Worm (Caenorhabditis elegans) whole organism, dauer: ENCODE measurements around the gene nhr-141.
"Not testable (repeated sequence)": the region's sequence is repeated elsewhere in the genome, so short reads cannot be mapped to it uniquely, and the experiment has no call there.

Experiments used
- unc-62 ChIP-seq: sonication (generic microtip); optimal IDR thresholded peaks from 2 replicates; lab custom pipeline; 2017; ENCODE audit warnings: missing biosample characterization, missing genetic modification reagents, missing genetic modification characterization

The nhr-141 gene

DNA sequence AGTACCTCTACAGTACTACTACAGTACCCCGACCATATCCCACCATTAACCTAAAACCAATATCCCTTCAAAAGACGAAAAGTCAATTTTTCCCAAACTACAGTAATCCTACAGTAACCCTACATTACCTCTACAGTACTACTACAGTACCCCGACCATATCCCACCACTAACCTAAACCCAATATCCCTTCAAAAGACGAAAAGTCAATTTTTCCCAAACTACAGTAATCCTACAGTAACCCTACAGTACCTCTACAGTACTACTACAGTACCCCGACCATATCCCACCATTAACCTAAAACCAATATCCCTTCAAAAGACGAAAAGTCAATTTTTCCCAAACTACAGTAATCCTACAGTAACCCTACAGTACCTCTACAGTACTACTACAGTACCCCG is at the start of gene nhr-141:
nhr-141 (plus strand) TSS at position 331 of the 400 bp plus-strand sequence.
- TF ChIP-seq unc-62 (GFP tag; lab: Kevin White, UChicago): not testable (repeated sequence)

DNA sequence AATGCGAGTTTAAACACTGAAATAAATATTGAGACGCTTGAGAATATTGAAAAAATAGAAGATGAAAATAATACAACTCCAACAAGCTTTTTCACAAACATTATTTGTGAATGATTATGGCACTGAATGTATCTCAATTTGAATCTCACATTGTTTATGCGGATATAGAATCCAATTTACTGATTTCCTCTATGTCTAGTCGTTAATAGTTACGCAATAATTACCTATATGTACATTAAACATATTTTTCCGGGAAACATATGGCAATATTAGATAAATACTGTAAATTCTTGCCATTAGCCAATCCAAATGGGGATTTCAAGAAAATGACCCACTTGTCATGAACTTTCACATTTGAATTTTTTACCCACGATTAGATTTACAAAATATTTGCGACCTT is 49.1 kb upstream of the nhr-141 start, which contains the start of gene srx-9:
srx-9 (minus strand) TSS at position 101 of the 400 bp plus-strand sequence.
- no peak for TF ChIP-seq unc-62 (GFP tag; lab: Kevin White, UChicago)

DNA sequence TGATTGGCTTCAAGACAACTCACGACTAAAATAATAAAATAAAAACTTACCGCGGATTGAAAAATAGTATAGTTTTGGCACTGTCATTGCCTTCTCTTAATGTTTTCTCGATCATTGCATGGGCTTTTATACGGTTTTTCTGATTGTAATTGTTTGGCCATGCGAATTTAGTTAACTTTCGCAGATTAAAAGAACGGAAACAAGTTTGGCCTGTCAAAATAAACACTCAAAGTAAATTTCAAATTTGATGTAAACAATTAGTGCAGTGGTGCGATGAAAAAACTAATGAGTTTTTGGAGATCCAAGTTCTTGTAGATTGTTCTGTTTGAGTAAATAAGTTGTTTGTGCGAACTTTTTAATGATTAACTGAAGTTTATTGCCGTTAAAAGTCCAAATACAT is 45.3 kb upstream of the nhr-141 start, which contains the start of gene gst-41:
gst-41 (minus strand) TSS at position 101 of the 400 bp plus-strand sequence.
- TF ChIP-seq unc-62 (GFP tag; lab: Kevin White, UChicago): no peak

- TF ChIP-seq unc-62 (GFP tag; lab: Kevin White, UChicago): no peak
Observed at ce11 chrV:7400095-7400494, 44.4 kb upstream of the nhr-141 start, which contains the start of gene cnc-9. cnc-9 (minus strand) TSS chrV:7400195.

- no peak for TF ChIP-seq unc-62 (GFP tag; lab: Kevin White, UChicago)
Observed at ce11 chrV:7400588-7400987, 43.9 kb upstream of the nhr-141 start, which contains the start of gene srx-60. srx-60 (plus strand) TSS chrV:7400888.

DNA sequence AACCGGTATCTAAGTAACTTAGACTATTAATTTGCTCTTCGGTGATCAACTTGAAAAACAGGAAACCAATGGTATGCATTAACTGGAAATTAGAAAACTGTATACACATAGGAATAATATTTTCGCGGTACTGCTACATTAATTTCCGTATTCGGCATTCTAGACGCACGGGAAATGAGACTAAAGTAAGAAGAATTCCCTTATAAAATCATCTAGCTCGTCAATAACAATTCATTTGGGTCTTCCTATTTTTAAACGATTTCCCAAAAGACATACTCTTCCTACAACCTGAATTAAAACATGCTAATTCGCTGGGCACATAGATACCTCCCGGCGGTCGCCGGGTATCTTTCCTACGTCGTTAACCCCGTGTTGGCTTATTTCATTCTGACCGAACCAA is 42.1 kb upstream of the nhr-141 start, which contains the start of gene srj-13:
srj-13 (plus strand) TSS at position 301 of the 400 bp plus-strand sequence.
- TF ChIP-seq unc-62 (GFP tag; lab: Kevin White, UChicago): no peak

- TF ChIP-seq unc-62 (GFP tag; lab: Kevin White, UChicago): no peak
Observed at ce11 chrV:7403501-7403900, 41.0 kb upstream of the nhr-141 start.

- TF ChIP-seq unc-62 (GFP tag; lab: Kevin White, UChicago): no peak
Observed at ce11 chrV:7408520-7408919, 35.9 kb upstream of the nhr-141 start, which contains the start of gene srt-6. srt-6 (minus strand) TSS chrV:7408814.

- TF ChIP-seq unc-62 (GFP tag; lab: Kevin White, UChicago): no peak
Observed at ce11 chrV:7409599-7409998, 34.9 kb upstream of the nhr-141 start, which contains the start of gene R13D7.2. R13D7.2 (plus strand) TSS chrV:7409899.

DNA sequence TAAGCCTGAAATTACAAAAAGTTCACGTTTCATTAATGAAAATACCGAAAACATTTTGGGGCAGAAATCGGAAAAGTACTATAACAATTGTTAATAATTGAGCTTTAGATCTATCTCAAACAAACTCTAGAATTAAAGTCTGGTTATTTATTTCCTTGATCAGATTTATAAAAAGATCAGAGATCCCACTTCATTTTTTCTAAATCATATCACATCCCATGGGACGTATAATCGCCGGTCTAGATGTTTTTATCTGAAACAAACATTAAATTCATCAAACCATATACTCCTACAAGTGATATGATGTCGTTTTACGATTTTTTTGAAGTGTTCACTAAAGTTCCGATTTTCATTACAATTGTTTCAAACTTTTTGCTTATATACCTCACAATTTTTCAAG is 32.8 kb upstream of the nhr-141 start, which contains the start of gene str-41:
str-41 (plus strand) TSS at position 301 of the 400 bp plus-strand sequence.
- no peak for TF ChIP-seq unc-62 (GFP tag; lab: Kevin White, UChicago)

ce11 chrV:7413107-7413774 is 31.2 kb upstream of the nhr-141 start, which contains the start of gene F18E3.11:
F18E3.11 (plus strand) TSS chrV:7413482.
- TF ChIP-seq unc-62 (GFP tag; lab: Kevin White, UChicago): no peak

DNA sequence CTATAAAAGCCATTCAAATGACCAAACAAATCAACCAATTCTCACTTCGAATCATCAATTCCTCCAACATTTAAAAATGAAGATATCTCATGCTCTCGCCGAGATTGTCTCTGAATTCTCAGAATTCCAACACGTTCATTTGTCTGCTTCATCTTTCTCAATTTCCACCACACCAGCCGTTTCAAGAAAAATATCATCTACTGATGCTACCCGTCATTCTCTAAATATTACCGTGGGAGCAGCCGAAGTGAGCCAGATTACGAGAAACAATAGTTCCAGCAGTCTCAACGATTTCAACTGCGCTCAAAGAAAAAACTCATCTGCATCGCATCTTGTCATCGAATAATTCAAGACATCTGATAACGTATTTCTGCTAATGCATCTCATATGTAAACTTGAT is 29.6 kb upstream of the nhr-141 start, which contains the start of gene F18E3.12:
F18E3.12 (plus strand) TSS at position 77 of the 400 bp plus-strand sequence.
- TF ChIP-seq unc-62 (GFP tag; lab: Kevin White, UChicago): no peak

DNA sequence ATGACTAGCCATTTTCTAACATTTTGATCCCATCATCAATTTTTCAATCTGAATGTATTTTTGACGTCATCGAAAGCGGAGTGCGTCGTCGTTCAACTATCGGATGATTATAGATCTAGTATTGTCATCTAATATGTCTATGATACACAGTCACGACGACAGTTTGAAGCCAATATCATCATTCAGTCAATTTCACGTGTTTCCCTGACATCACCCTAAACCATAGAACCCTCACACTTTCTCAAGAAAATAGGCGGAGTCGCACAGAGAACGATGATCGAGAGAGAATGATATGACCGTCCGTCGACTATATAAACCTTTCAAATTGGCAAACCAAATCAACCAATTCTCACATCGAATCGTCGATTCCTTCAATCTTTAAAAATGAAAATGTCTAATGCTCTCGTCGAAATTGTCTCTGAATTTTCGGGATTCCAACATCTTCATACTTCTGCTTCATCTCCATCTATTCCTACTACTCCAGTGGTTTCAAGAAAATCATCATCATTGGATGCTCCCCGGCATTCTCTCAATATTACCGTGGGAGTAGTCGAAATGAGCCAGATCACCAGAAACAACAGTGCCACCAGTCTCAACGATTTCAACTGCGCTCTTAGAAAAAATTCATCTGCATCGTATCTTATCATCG is 28.6 kb upstream of the nhr-141 start, which contains the start of gene F18E3.13:
F18E3.13 (plus strand) TSS at position 385 of the 649 bp plus-strand sequence.
- no peak for TF ChIP-seq unc-62 (GFP tag; lab: Kevin White, UChicago)

DNA sequence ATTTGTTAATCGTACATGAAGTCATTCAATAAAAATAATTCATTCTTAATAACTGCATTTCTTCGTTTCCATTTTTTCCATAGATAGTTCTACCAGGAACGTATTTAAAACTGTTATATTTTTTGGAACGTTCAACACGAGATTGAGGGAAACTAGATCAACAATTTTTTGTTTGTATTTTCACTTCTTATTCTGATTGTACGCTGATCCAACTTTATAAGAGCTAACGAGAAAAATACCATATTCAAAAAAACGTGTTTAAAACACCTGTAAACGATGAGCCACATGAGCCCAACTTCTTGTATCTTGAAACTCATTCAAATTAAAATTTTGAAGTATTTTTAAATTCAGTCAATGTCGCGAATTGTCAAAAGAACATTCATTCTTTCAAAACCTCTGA is 27.9 kb upstream of the nhr-141 start:
- TF ChIP-seq unc-62 (GFP tag; lab: Kevin White, UChicago): no peak

ce11 chrV:7417018-7417716 is 27.3 kb upstream of the nhr-141 start, which contains the start of gene srw-67:
srw-67 (plus strand) TSS chrV:7417660.
- TF ChIP-seq unc-62 (GFP tag; lab: Kevin White, UChicago): no peak
